Fruit fly (Drosophila melanogaster) whole organism, adult: ENCODE measurements around the gene GluRIID.

Source experiments
- CG11617 ChIP-seq: fragments of 200-800 bp; sonication (Bioruptor generic); optimal IDR thresholded peaks from 2 replicates; lab custom pipeline; 2017; ENCODE audit warnings: mild to moderate bottlenecking, missing biosample characterization, missing genetic modification reagents, missing genetic modification characterization
- CG12768 ChIP-seq: fragments of 200-800 bp; sonication (Bioruptor generic); optimal IDR thresholded peaks from 2 replicates; lab custom pipeline; 2017; ENCODE audit warnings: missing biosample characterization, missing genetic modification characterization, mild to moderate bottlenecking, moderate library complexity, missing genetic modification reagents
- CG14711 ChIP-seq: fragments of 200-800 bp; sonication (Bioruptor generic); optimal IDR thresholded peaks from 2 replicates; lab custom pipeline; 2018; ENCODE audit warnings: missing biosample characterization, mild to moderate bottlenecking, missing genetic modification characterization, moderate library complexity
- CG1620 ChIP-seq: fragments of 200-800 bp; sonication (Bioruptor generic); optimal IDR thresholded peaks from 2 replicates; lab custom pipeline; 2016; ENCODE audit warnings: missing biosample characterization, missing genetic modification characterization
- CG33017 ChIP-seq: fragments of 200-800 bp; sonication (Bioruptor generic); optimal IDR thresholded peaks from 2 replicates; lab custom pipeline; 2018; ENCODE audit warnings: missing biosample characterization, mild to moderate bottlenecking, missing genetic modification characterization, moderate library complexity
- CG5204 ChIP-seq: fragments of 200-800 bp; sonication (Bioruptor generic); optimal IDR thresholded peaks from 2 replicates; lab custom pipeline; 2016; ENCODE audit warnings: missing biosample characterization, missing genetic modification characterization
- CG7045 ChIP-seq: fragments of 200-800 bp; sonication (Bioruptor generic); optimal IDR thresholded peaks from 2 replicates; lab custom pipeline; 2017; ENCODE audit warnings: missing biosample characterization, mild to moderate bottlenecking, missing genetic modification characterization
- CG7101 ChIP-seq: fragments of 200-800 bp; sonication (Bioruptor generic); optimal IDR thresholded peaks from 2 replicates; lab custom pipeline; 2018; ENCODE audit warnings: missing biosample characterization, mild to moderate bottlenecking, missing genetic modification characterization, moderate library complexity
- Clk ChIP-seq: fragments of 200-800 bp; sonication (Bioruptor generic); optimal IDR thresholded peaks from 2 replicates; lab custom pipeline; 2017; ENCODE audit warnings: missing biosample characterization, missing genetic modification characterization
- Crg-1 ChIP-seq: fragments of 200-800 bp; sonication (Bioruptor generic); optimal IDR thresholded peaks from 2 replicates; lab custom pipeline; 2016; ENCODE audit warnings: missing biosample characterization, missing genetic modification characterization
- Hr96 ChIP-seq: fragments of 200-800 bp; sonication (Bioruptor generic); optimal IDR thresholded peaks from 2 replicates; lab custom pipeline; 2016; ENCODE audit warnings: missing biosample characterization, missing genetic modification characterization
- Mnt ChIP-seq: fragments of 200-800 bp; sonication (Bioruptor generic); optimal IDR thresholded peaks from 2 replicates; lab custom pipeline; 2016; ENCODE audit warnings: missing biosample characterization, mild to moderate bottlenecking, missing genetic modification characterization
- bab1 ChIP-seq: fragments of 200-800 bp; sonication (Bioruptor generic); optimal IDR thresholded peaks from 3 replicates; lab custom pipeline; 2019; ENCODE audit warnings: missing biosample characterization, mild to moderate bottlenecking, missing genetic modification characterization, moderate library complexity
- cic ChIP-seq: fragments of 200-800 bp; sonication (Bioruptor generic); optimal IDR thresholded peaks from 2 replicates; lab custom pipeline; 2017; ENCODE audit warnings: missing biosample characterization, mild to moderate bottlenecking, missing genetic modification characterization, moderate library complexity
- cnc ChIP-seq, 2 experiments: fragments of >200 bp; optimal IDR thresholded peaks; 2 replicates each; lab custom pipeline; 2017
- kay ChIP-seq: fragments of 200-800 bp; sonication (Bioruptor generic); peaks from one replicate; lab custom pipeline; 2016; ENCODE audit warnings: missing biosample characterization, missing genetic modification characterization, borderline replicate concordance
- ovo ChIP-seq: fragments of 200-800 bp; sonication (Bioruptor generic); optimal IDR thresholded peaks from 2 replicates; lab custom pipeline; 2016; ENCODE audit warnings: missing biosample characterization, missing genetic modification characterization
- pad ChIP-seq: fragments of 200-800 bp; sonication (Bioruptor generic); optimal IDR thresholded peaks from 3 replicates; lab custom pipeline; 2017; ENCODE audit warnings: missing biosample characterization, missing genetic modification characterization, mild to moderate bottlenecking, moderate library complexity, missing genetic modification reagents
- tj ChIP-seq: fragments of 200-800 bp; sonication (Bioruptor generic); optimal IDR thresholded peaks from 3 replicates; lab custom pipeline; 2017; ENCODE audit warnings: missing biosample characterization, mild to moderate bottlenecking, missing genetic modification characterization, moderate library complexity
- toe ChIP-seq: fragments of 200-800 bp; sonication (Bioruptor generic); optimal IDR thresholded peaks from 2 replicates; lab custom pipeline; 2016; ENCODE audit warnings: missing biosample characterization, missing genetic modification characterization

The GluRIID gene

dm6 chr3R:20652350-20652749, at the start of gene GluRIID:
Gene GluRIID (minus strand): TSS chr3R:20652450.
- TF ChIP-seq CG1620 (GFP tag; lab: Kevin White, UChicago) (no peak), CG7045 (GFP tag; lab: Kevin White, UChicago) (no peak), Hr96 (no peak), CG14711 (tag; lab: Kevin White, UChicago) (no peak), kay (GFP tag; lab: Kevin White, UChicago) (no peak), Clk (no peak), pad (GFP tag; lab: Kevin White, UChicago) (no peak), cic (GFP tag; lab: Kevin White, UChicago) (no peak), Mnt (GFP tag; lab: Kevin White, UChicago) (no peak), ovo (no peak), tj (no peak), CG33017 (tag; lab: Kevin White, UChicago) (no peak), cnc (optimal IDR thresholded peaks at IDR 0.05; lab: Kevin White, UChicago) (no peak), CG7101 (no peak)

DNA sequence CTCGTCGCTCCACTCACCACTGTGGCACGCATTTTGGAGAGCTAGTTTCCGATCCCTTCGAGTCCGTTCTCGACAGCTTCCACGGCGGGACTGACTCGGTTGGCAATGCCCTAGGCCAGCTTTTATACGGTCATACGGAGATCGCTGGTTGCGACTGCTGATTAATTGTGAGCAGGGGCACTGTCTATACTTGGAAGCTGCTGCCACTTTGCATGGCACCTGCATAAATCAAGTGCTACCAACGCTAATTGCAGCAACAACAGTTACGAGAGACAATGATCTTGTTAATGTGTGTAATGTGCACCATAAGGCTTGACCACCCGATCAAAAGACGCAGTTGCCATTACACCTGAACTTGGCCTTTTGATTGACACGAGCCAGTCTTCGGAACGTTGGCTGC, 25.0 kb upstream of the GluRIID start, which contains the start of gene CG4000:
Gene CG4000, minus strand, starts transcription at position 101 of the 400 bp plus-strand sequence.
- TF ChIP-seq bab1 (GFP tag; lab: Kevin White, UChicago) (no peak), CG12768 (GFP tag; lab: Kevin White, UChicago) (no peak), tj (no peak), cic (GFP tag; lab: Kevin White, UChicago) (no peak), toe (GFP tag; lab: Kevin White, UChicago) (no peak), CG11617 (no peak), Clk (no peak)

- TF ChIP-seq CG33017 (tag; lab: Kevin White, UChicago): no peak
- TF ChIP-seq Crg-1 (GFP tag; lab: Kevin White, UChicago): no peak
- TF ChIP-seq CG11617: no peak
- TF ChIP-seq ovo: no peak
- TF ChIP-seq bab1 (GFP tag; lab: Kevin White, UChicago): no peak
- TF ChIP-seq CG5204 (GFP tag; lab: Kevin White, UChicago): no peak
- TF ChIP-seq CG12768 (GFP tag; lab: Kevin White, UChicago): no peak
- TF ChIP-seq kay (GFP tag; lab: Kevin White, UChicago): no peak
- TF ChIP-seq CG7101: no peak
- TF ChIP-seq CG1620 (GFP tag; lab: Kevin White, UChicago): no peak
- no peak for TF ChIP-seq cic (GFP tag; lab: Kevin White, UChicago)
- TF ChIP-seq Hr96: no peak
- no peak for TF ChIP-seq Clk
- TF ChIP-seq CG14711 (tag; lab: Kevin White, UChicago): no peak
These were observed 23.5 kb upstream of the GluRIID start for dm6 chr3R:20675772-20676171.

- no peak for TF ChIP-seq CG11617
- no peak for TF ChIP-seq CG33017 (tag; lab: Kevin White, UChicago)
- no peak for TF ChIP-seq pad (GFP tag; lab: Kevin White, UChicago)
- no peak for TF ChIP-seq bab1 (GFP tag; lab: Kevin White, UChicago)
- no peak for TF ChIP-seq CG7101
- no peak for TF ChIP-seq tj
- no peak for TF ChIP-seq toe (GFP tag; lab: Kevin White, UChicago)
- TF ChIP-seq cic (GFP tag; lab: Kevin White, UChicago): no peak
- TF ChIP-seq Clk: no peak
- TF ChIP-seq CG7045 (GFP tag; lab: Kevin White, UChicago): no peak
- no peak for TF ChIP-seq Hr96
- no peak for TF ChIP-seq cnc (optimal IDR thresholded peaks at IDR 0.05; lab: Kevin White, UChicago)
- TF ChIP-seq Mnt (GFP tag; lab: Kevin White, UChicago): no peak
- no peak for TF ChIP-seq Crg-1 (GFP tag; lab: Kevin White, UChicago)
- TF ChIP-seq CG12768 (GFP tag; lab: Kevin White, UChicago): no peak
- TF ChIP-seq CG5204 (GFP tag; lab: Kevin White, UChicago): no peak
- TF ChIP-seq kay (GFP tag; lab: Kevin White, UChicago): no peak
- no peak for TF ChIP-seq ovo
- no peak for TF ChIP-seq CG1620 (GFP tag; lab: Kevin White, UChicago)
These were observed 16.9 kb upstream of the GluRIID start, which contains the start of gene Cpr92F for dm6 chr3R:20669040-20669621. Gene Cpr92F (plus strand): TSS chr3R:20669571.

DNA sequence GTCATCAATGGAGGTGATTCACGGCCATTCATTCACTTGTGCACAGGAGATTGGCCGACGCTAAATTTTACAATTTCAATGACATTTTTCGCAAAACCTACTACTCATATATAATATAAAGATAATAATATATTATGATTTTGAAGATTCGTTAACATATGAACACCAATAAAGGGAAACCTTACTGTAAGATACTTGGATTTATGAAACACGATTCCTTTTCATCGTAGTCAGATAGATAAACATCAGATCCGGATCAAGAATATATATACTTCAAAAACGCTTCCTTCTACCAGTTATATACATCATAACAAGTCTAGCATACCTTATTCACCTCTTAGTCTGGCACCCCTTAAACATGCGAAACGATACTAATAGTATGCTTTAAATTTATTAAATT, 7.6 kb upstream of the GluRIID start, which contains the start of gene Nep4:
Gene Nep4, minus strand, starts transcription at position 101 of the 400 bp plus-strand sequence.
- no peak for TF ChIP-seq CG7101

DNA sequence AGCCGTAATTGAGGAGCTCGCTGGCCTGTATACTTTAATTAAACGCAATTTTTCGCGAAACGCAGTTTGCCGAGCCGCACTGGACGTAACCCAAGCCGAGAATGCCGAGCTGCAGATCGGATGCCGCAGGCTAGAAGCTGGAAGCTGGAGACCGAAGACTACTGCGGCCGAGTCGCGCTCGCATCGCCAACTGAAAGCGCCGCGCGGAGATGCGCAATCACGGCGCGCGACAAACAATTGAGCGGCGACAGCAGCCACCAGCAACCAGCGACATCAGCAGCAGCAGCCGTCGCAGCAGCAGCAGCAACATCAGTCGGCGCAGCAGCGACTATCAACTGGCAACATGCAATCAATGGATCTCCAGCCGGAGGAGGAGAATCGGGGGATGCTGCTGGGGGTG, 4.4 kb upstream of the GluRIID start:
- TF ChIP-seq tj (no peak), CG5204 (GFP tag; lab: Kevin White, UChicago) (no peak), Mnt (GFP tag; lab: Kevin White, UChicago) (no peak), pad (GFP tag; lab: Kevin White, UChicago) (no peak), CG14711 (tag; lab: Kevin White, UChicago) (no peak), CG12768 (GFP tag; lab: Kevin White, UChicago) (no peak), Crg-1 (GFP tag; lab: Kevin White, UChicago) (no peak)

- no peak for TF ChIP-seq ovo
These were observed 3.6 kb downstream of the GluRIID start, which contains the start of gene GluRIIE for dm6 chr3R:20648616-20649015. Gene GluRIIE (minus strand): TSS chr3R:20648716.
